Worm (Caenorhabditis elegans): ENCODE measurements around the gene csc-1.
A peak's percentile ranks its signal among the peaks of the same experiment; 100 is the strongest.

csc-1 gene

ce11 chrII:13632238-13632637 lies 35.5 kb downstream of the csc-1 start, which contains the start of gene tag-10:
TSS of gene tag-10 (plus strand) at chrII:13632584.
- TF ChIP-seq gei-8 (GFP tag; optimal IDR thresholded peaks at IDR 0.05), result no peak
- peak; percentile 40 for TF ChIP-seq ztf-7 (tag; optimal IDR thresholded peaks at IDR 0.05)
- peak in 1 of 2 experiments; percentile 73 for TF ChIP-seq daf-16 (GFP tag; optimal IDR thresholded peaks at IDR 0.05)
- TF ChIP-seq daf-16 (tag; optimal IDR thresholded peaks at IDR 0.05), result peak; percentile 30

DNA sequence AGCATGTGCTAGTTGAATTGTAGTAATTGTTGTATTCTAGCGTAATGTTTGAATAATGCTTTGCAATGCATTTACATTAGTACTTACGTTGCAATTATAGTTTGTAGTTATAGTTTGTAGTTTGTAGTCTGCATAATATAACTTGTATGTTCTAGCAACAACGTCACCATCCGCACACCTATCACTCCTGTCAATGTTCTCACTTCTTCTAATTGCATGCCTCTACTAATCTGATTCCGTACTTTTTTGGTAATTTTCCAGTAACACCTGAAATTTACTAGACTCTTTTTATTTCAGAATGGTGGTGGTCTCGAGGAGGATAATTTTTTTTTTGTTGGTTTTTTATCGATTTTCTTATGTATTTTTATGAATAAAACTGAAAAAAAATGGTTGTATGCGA lies 39.8 kb downstream of the csc-1 start:
- TF ChIP-seq mes-2 (tag; optimal IDR thresholded peaks at IDR 0.05; ENCODE audit: poor library complexity, severe bottlenecking), result peak; percentile 0
- TF ChIP-seq vab-7 (GFP tag; IDR thresholded peaks at IDR 0.05), result no peak
- TF ChIP-seq dmd-6 (GFP tag; IDR thresholded peaks at IDR 0.05), result no peak
- no peak for TF ChIP-seq F49E8.2 (tag; optimal IDR thresholded peaks at IDR 0.05; ENCODE audit: borderline replicate concordance)
- TF ChIP-seq dpl-1 (GFP tag; optimal IDR thresholded peaks at IDR 0.05), result no peak
- TF ChIP-seq Y48G9A.11 (GFP tag; IDR thresholded peaks at IDR 0.05), result no peak
- no peak for TF ChIP-seq lin-38 (GFP tag; IDR thresholded peaks at IDR 0.05)
- no peak for TF ChIP-seq nhr-11 (tag; optimal IDR thresholded peaks at IDR 0.05)
- TF ChIP-seq ceh-82 (tag; optimal IDR thresholded peaks at IDR 0.05), result no peak
- peak in 1 of 2 experiments; percentile 31 for TF ChIP-seq lsy-2 (tag; optimal IDR thresholded peaks at IDR 0.05)
- peak; percentile 18 for TF ChIP-seq mep-1 (tag; optimal IDR thresholded peaks at IDR 0.05)
- TF ChIP-seq spr-3 (GFP tag; optimal IDR thresholded peaks at IDR 0.05), result no peak
- TF ChIP-seq nhr-41 (GFP tag; IDR thresholded peaks at IDR 0.05), result 0 out of 2 replicates have a peak, but pooled peaks have one; percentile 22
- no peak for TF ChIP-seq Y75B8A.6 (GFP tag; IDR thresholded peaks at IDR 0.05)
- TF ChIP-seq mdt-29 (GFP tag; IDR thresholded peaks at IDR 0.05), result 0 out of 2 replicates have a peak, but pooled peaks have one; percentile 5
- TF ChIP-seq F37D6.2 (tag; optimal IDR thresholded peaks at IDR 0.05), result no peak
- no peak for TF ChIP-seq tag-97 (GFP tag; IDR thresholded peaks at IDR 0.05)
- TF ChIP-seq ZK546.5 (tag; optimal IDR thresholded peaks at IDR 0.05), result no peak
- no peak for TF ChIP-seq F10B5.3 (tag; optimal IDR thresholded peaks at IDR 0.05)
- peak; percentile 10 for TF ChIP-seq nhr-25 (tag; optimal IDR thresholded peaks at IDR 0.05; ENCODE audit: borderline replicate concordance, insufficient read depth)
- TF ChIP-seq spr-1 (tag; optimal IDR thresholded peaks at IDR 0.05), result no peak
- no peak for TF ChIP-seq lin-15B (tag; optimal IDR thresholded peaks at IDR 0.05)
- no peak for TF ChIP-seq cey-2 (tag; optimal IDR thresholded peaks at IDR 0.05; ENCODE audit: borderline replicate concordance, insufficient read depth)
- TF ChIP-seq daf-8 (GFP tag; IDR thresholded peaks at IDR 0.05), result no peak
- no peak for TF ChIP-seq zag-1 (tag; optimal IDR thresholded peaks at IDR 0.05)
- peak; percentile 11 for TF ChIP-seq nhr-77 (tag; optimal IDR thresholded peaks at IDR 0.05)
- peak; percentile 43; the same call in 1 of the 2 replicates for TF ChIP-seq nhr-42 (GFP tag; IDR thresholded peaks at IDR 0.05)
- no peak for TF ChIP-seq pqm-1 (tag; optimal IDR thresholded peaks at IDR 0.05)
- TF ChIP-seq nhr-6 (tag; optimal IDR thresholded peaks at IDR 0.05), result no peak
- TF ChIP-seq duxl-1 (tag; optimal IDR thresholded peaks at IDR 0.05; ENCODE audit: poor library complexity), result peak; percentile 75
- TF ChIP-seq php-3 (GFP tag; IDR thresholded peaks at IDR 0.05), result no peak
- TF ChIP-seq unc-130 (GFP tag; optimal IDR thresholded peaks at IDR 0.05), result no peak
- TF ChIP-seq nhr-28 (tag; optimal IDR thresholded peaks at IDR 0.05), result no peak
- no peak for TF ChIP-seq ama-1 (optimal IDR thresholded peaks at IDR 0.05)
- TF ChIP-seq saeg-2 (GFP tag; IDR thresholded peaks at IDR 0.05), result no peak
- no peak for TF ChIP-seq unc-39 (tag; optimal IDR thresholded peaks at IDR 0.05)
- no peak for TF ChIP-seq F44E2.7 (GFP tag; IDR thresholded peaks at IDR 0.05)
- TF ChIP-seq unc-62 (GFP tag; optimal IDR thresholded peaks at IDR 0.05 in 1 of 2), result peak in 1 of 2 experiments; percentile 75
- no peak for TF ChIP-seq unc-62 (tag; optimal IDR thresholded peaks at IDR 0.05)
